Worm (Caenorhabditis elegans): ENCODE results near the gene W08E12.6.

Gene W08E12.6

ce11 chrIV:3336585-3336984 lies 38.2 kb downstream of the W08E12.6 start, which contains the start of gene F42A6.6:
F42A6.6 (minus strand) TSS chrIV:3336873.
- no peak for TF ChIP-seq dpl-1 (GFP tag; optimal IDR thresholded peaks at IDR 0.05)
- peak in 1 of 2 experiments; percentile 13 for TF ChIP-seq lsy-2 (tag; optimal IDR thresholded peaks at IDR 0.05)
- TF ChIP-seq mab-9 (GFP tag; IDR thresholded peaks at IDR 0.05): no peak
- TF ChIP-seq hpl-2 (GFP tag; optimal IDR thresholded peaks at IDR 0.05): no peak
- TF ChIP-seq nhr-12 (tag; optimal IDR thresholded peaks at IDR 0.05): no peak
- TF ChIP-seq vab-15 (tag; optimal IDR thresholded peaks at IDR 0.05): no peak
- TF ChIP-seq nhr-20 (tag; optimal IDR thresholded peaks at IDR 0.05): no peak
- peak; percentile 88 for TF ChIP-seq ama-1 (optimal IDR thresholded peaks at IDR 0.05)
- no peak for TF ChIP-seq unc-98 (GFP tag; IDR thresholded peaks at IDR 0.05)
- no peak for TF ChIP-seq ceh-8 (GFP tag; optimal IDR thresholded peaks at IDR 0.05)
- peak; percentile 6 for TF ChIP-seq swsn-7 (tag; optimal IDR thresholded peaks at IDR 0.05)
- no peak for TF ChIP-seq pqm-1 (tag; optimal IDR thresholded peaks at IDR 0.05)
- TF ChIP-seq unc-130 (tag; optimal IDR thresholded peaks at IDR 0.05): no peak
- peak; percentile 5 for TF ChIP-seq tbx-2 (tag; optimal IDR thresholded peaks at IDR 0.05)
- no peak for TF ChIP-seq F16B12.6 (tag; optimal IDR thresholded peaks at IDR 0.05)
- peak; percentile 8 to 35 for TF ChIP-seq efl-1 (optimal IDR thresholded peaks at IDR 0.05)
- TF ChIP-seq efl-1 (GFP tag; optimal IDR thresholded peaks at IDR 0.05 in 1 of 2): peak in 1 of 2 experiments; percentile 71
- TF ChIP-seq C34B4.2 (tag; optimal IDR thresholded peaks at IDR 0.05): no peak
- no peak for TF ChIP-seq lin-13 (GFP tag; optimal IDR thresholded peaks at IDR 0.05)
- no peak for TF ChIP-seq fkh-8 (tag; optimal IDR thresholded peaks at IDR 0.05)
- peak in 1 of 2 experiments; percentile 29 for TF ChIP-seq lin-35 (GFP tag; optimal IDR thresholded peaks at IDR 0.05)
- TF ChIP-seq fos-1 (tag; optimal IDR thresholded peaks at IDR 0.05): no peak
- peak; percentile 8 for TF ChIP-seq ztf-4 (tag; optimal IDR thresholded peaks at IDR 0.05)
- TF ChIP-seq isw-1 (GFP tag; IDR thresholded peaks at IDR 0.05): no peak
- no peak for TF ChIP-seq C04F5.9 (tag; optimal IDR thresholded peaks at IDR 0.05)
- TF ChIP-seq nhr-77 (tag; optimal IDR thresholded peaks at IDR 0.05): no peak
- TF ChIP-seq nhr-237 (tag; optimal IDR thresholded peaks at IDR 0.05): no peak
- TF ChIP-seq nhr-19 (GFP tag; conservative IDR thresholded peaks at IDR 0.05): 0 out of 2 replicates have a peak, but pooled peaks have one; percentile 13
- no peak for TF ChIP-seq sup-37 (GFP tag; optimal IDR thresholded peaks at IDR 0.05)
- TF ChIP-seq egl-27 (tag; optimal IDR thresholded peaks at IDR 0.05): no peak
- no peak for TF ChIP-seq lin-14 (GFP tag; optimal IDR thresholded peaks at IDR 0.05)
- no peak for TF ChIP-seq Y116A8C.19 (tag; optimal IDR thresholded peaks at IDR 0.05; ENCODE audit: borderline replicate concordance)
- peak; percentile 6 for TF ChIP-seq elt-2 (tag; optimal IDR thresholded peaks at IDR 0.05)
- TF ChIP-seq elt-3 (tag; optimal IDR thresholded peaks at IDR 0.05): no peak
- TF ChIP-seq nhr-47 (tag; optimal IDR thresholded peaks at IDR 0.05): peak; percentile 22
- TF ChIP-seq snu-23 (GFP tag; optimal IDR thresholded peaks at IDR 0.05): peak; percentile 18
- TF ChIP-seq grh-1 (GFP tag; IDR thresholded peaks at IDR 0.05): no peak
- TF ChIP-seq blmp-1 (tag; optimal IDR thresholded peaks at IDR 0.05): no peak
- no peak for TF ChIP-seq aha-1 (tag; optimal IDR thresholded peaks at IDR 0.05)
- TF ChIP-seq nhr-28 (tag; optimal IDR thresholded peaks at IDR 0.05): no peak
- TF ChIP-seq nhr-84 (tag; optimal IDR thresholded peaks at IDR 0.05): no peak
- no peak for TF ChIP-seq skn-1 (tag; optimal IDR thresholded peaks at IDR 0.05)
- no peak for TF ChIP-seq snpc-4 (tag; optimal IDR thresholded peaks at IDR 0.05)
- TF ChIP-seq aly-2 (tag; optimal IDR thresholded peaks at IDR 0.05): peak; percentile 47
- TF ChIP-seq tlp-1 (tag; optimal IDR thresholded peaks at IDR 0.05): no peak
- TF ChIP-seq nhr-76 (tag; optimal IDR thresholded peaks at IDR 0.05): no peak
- TF ChIP-seq ceh-90 (tag; optimal IDR thresholded peaks at IDR 0.05): no peak
- TF ChIP-seq zag-1 (tag; optimal IDR thresholded peaks at IDR 0.05): no peak
- TF ChIP-seq nhr-85 (tag): peak; percentile 64
- no peak for TF ChIP-seq nhr-11 (tag; optimal IDR thresholded peaks at IDR 0.05)
- TF ChIP-seq nhr-71 (tag; optimal IDR thresholded peaks at IDR 0.05): peak; percentile 40
- no peak for TF ChIP-seq hlh-4 (tag; optimal IDR thresholded peaks at IDR 0.05)
- no peak for TF ChIP-seq unc-86 (tag; optimal IDR thresholded peaks at IDR 0.05)
